Fruit fly (Drosophila melanogaster): ENCODE measurements around the gene TotF.

Gene TotF

dm6 chr2L:19869937-19870336 lies 42.2 kb downstream of the TotF start (continued):
- TF ChIP-seq esg (GFP tag; conservative IDR thresholded peaks at IDR 0.05) (peak; percentile 82), TFAM (GFP tag; optimal IDR thresholded peaks at IDR 0.05) (peak; percentile 44), zen (tag; optimal IDR thresholded peaks at IDR 0.05) (peak; percentile 82), CG12219 (GFP tag; optimal IDR thresholded peaks at IDR 0.05) (no peak), CG4328 (GFP tag; optimal IDR thresholded peaks at IDR 0.05) (no peak), CG14050 (GFP tag; IDR thresholded peaks at IDR 0.05) (peak; percentile 65; the same call in 2 of the 3 replicates), Hr3 (GFP tag; optimal IDR thresholded peaks at IDR 0.05) (peak; percentile 53), CG3065 (GFP tag; optimal IDR thresholded peaks at IDR 0.05) (no peak), CG14441 (GFP tag; IDR thresholded peaks at IDR 0.05) (peak; percentile 90), CG11398 (GFP tag; optimal IDR thresholded peaks at IDR 0.05) (no peak), CG9797 (GFP tag; optimal IDR thresholded peaks at IDR 0.05) (no peak), CG34376 (GFP tag; optimal IDR thresholded peaks at IDR 0.05) (no peak), bigmax (GFP tag; optimal IDR thresholded peaks at IDR 0.05) (no peak), btn (GFP tag; optimal IDR thresholded peaks at IDR 0.05) (peak; percentile 6), Chrac-16 (GFP tag; optimal IDR thresholded peaks at IDR 0.05) (peak; percentile 65), CG17912 (GFP tag; optimal IDR thresholded peaks at IDR 0.05) (no peak), Usf (GFP tag; optimal IDR thresholded peaks at IDR 0.05) (no peak), so (GFP tag; IDR thresholded peaks at IDR 0.05) (peak; percentile 79), nmo (GFP tag; optimal IDR thresholded peaks at IDR 0.05) (peak; percentile 64), CG1832 (GFP tag; optimal IDR thresholded peaks at IDR 0.05) (no peak), chif (GFP tag; optimal IDR thresholded peaks at IDR 0.05) (peak; percentile 67 to 73), Hsf (GFP tag; optimal IDR thresholded peaks at IDR 0.05) (peak; percentile 68), CG10209 (GFP tag; optimal IDR thresholded peaks at IDR 0.05) (peak; percentile 53), jumu (GFP tag; optimal IDR thresholded peaks at IDR 0.05) (peak; percentile 65), Doc3 (GFP tag; IDR thresholded peaks at IDR 0.05; ENCODE audit: partially characterized antibody) (no peak), CG8765 (GFP tag; IDR thresholded peaks at IDR 0.05) (peak; percentile 88), nau (GFP tag; optimal IDR thresholded peaks at IDR 0.05) (peak; percentile 54), dan (GFP tag; IDR thresholded peaks at IDR 0.05) (peak; percentile 86), cato (GFP tag; optimal IDR thresholded peaks at IDR 0.05; ENCODE audit: borderline replicate concordance) (no peak), CG9215 (GFP tag; IDR thresholded peaks at IDR 0.05) (peak; percentile 81), Meics (GFP tag; optimal IDR thresholded peaks at IDR 0.05) (peak; percentile 55), CG17612 (GFP tag; IDR thresholded peaks at IDR 0.05) (peak; percentile 66), CG32767 (GFP tag; IDR thresholded peaks at IDR 0.05) (peak; percentile 65), CG18011 (GFP tag; optimal IDR thresholded peaks at IDR 0.05) (no peak), CG4360 (GFP tag; IDR thresholded peaks at IDR 0.05) (peak; percentile 46; the same call in 1 of the 2 replicates), CG43689 (GFP tag; IDR thresholded peaks at IDR 0.05) (peak; percentile 59), Oli (tag; optimal IDR thresholded peaks at IDR 0.05) (peak; percentile 57), sug (tag; optimal IDR thresholded peaks at IDR 0.05) (no peak), Bgb (GFP tag; IDR thresholded peaks at IDR 0.05; ENCODE audit: partially characterized antibody) (no peak), Dad (GFP tag; optimal IDR thresholded peaks at IDR 0.05) (peak; percentile 42), CG13424 (tag; optimal IDR thresholded peaks at IDR 0.05) (peak; percentile 28), gem (tag; optimal IDR thresholded peaks at IDR 0.05) (peak; percentile 73), CG9932 (GFP tag; IDR thresholded peaks at IDR 0.05) (peak; percentile 77), lbe (GFP tag; optimal IDR thresholded peaks at IDR 0.05) (peak; percentile 67), CG11504 (tag; optimal IDR thresholded peaks at IDR 0.05) (peak; percentile 79), nerfin-1 (tag; optimal IDR thresholded peaks at IDR 0.05) (no peak), CG4854 (GFP tag; optimal IDR thresholded peaks at IDR 0.05) (peak; percentile 45), Stat92E (GFP tag; optimal IDR thresholded peaks at IDR 0.05) (no peak), scrt (GFP tag; optimal IDR thresholded peaks at IDR 0.05) (peak; percentile 1), zf30C (GFP tag; optimal IDR thresholded peaks at IDR 0.05) (no peak)

Measured in whole organism, embryonic.